Worm (Caenorhabditis elegans): Measurements from ENCODE around the gene glna-2.

The glna-2 gene

DNA sequence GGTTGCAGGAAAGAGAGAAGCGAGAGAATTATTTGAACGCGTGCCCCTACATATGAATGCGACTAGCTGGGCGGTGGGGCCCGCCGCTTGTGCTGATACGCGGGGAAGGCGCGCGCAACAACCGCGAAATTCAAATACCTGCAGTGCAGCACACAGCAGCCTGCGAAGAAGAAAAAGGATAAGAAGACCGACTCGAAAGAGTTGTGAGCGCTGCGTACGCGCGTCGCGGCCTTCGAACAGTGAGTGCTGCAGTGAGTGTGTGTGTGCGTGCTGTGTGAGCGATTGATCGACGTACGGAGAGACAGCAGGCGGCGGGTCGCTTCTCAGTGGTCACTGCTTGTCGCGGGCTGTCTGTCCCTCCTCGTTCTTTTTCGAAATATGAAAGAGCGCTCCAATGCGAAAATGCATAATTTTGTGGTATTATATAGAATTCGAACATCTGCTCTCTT lies 19.8 kb downstream of the glna-2 start (continued):
- no peak for TF ChIP-seq lag-1 (GFP tag; IDR thresholded peaks at IDR 0.05)
- TF ChIP-seq sdz-38 (tag; optimal IDR thresholded peaks at IDR 0.05) = no peak
- peak; percentile 87 for TF ChIP-seq ceh-27 (GFP tag; optimal IDR thresholded peaks at IDR 0.05)
- TF ChIP-seq snpc-3.4 (tag; optimal IDR thresholded peaks at IDR 0.05) = peak; percentile 17
- TF ChIP-seq ztf-3 (GFP tag; optimal IDR thresholded peaks at IDR 0.05) = peak; percentile 22
- no peak for TF ChIP-seq F57C9.4 (tag; optimal IDR thresholded peaks at IDR 0.05)
- TF ChIP-seq madf-6 (GFP tag; IDR thresholded peaks at IDR 0.05) = peak; percentile 38; the same call in 1 of the 2 replicates
- TF ChIP-seq B0019.2 (GFP tag; conservative IDR thresholded peaks at IDR 0.05) = no peak
- peak; percentile 68 for TF ChIP-seq unc-62 (GFP tag; optimal IDR thresholded peaks at IDR 0.05)
- peak in 1 of 3 experiments; percentile 89 for TF ChIP-seq lin-35 (GFP tag; optimal IDR thresholded peaks at IDR 0.05)
- TF ChIP-seq Y67H2A.10 (GFP tag; conservative IDR thresholded peaks at IDR 0.05) = peak; percentile 41; the same call in 1 of the 2 replicates
- TF ChIP-seq unc-130 (GFP tag; optimal IDR thresholded peaks at IDR 0.05) = peak; percentile 21
- TF ChIP-seq attf-3 (GFP tag; conservative IDR thresholded peaks at IDR 0.05) = peak; percentile 72
- TF ChIP-seq nhr-90 (tag; optimal IDR thresholded peaks at IDR 0.05) = peak; percentile 72
- TF ChIP-seq egrh-3 (GFP tag; IDR thresholded peaks at IDR 0.05) = peak; percentile 88
- 0 out of 2 replicates have a peak, but pooled peaks have one; percentile 79 for TF ChIP-seq sea-2 (GFP tag; IDR thresholded peaks at IDR 0.05)
- peak; percentile 100 for TF ChIP-seq zfh-2 (GFP tag; conservative IDR thresholded peaks at IDR 0.05)
- TF ChIP-seq chd-7 (tag; optimal IDR thresholded peaks at IDR 0.05) = peak; percentile 91
- peak; percentile 81 for TF ChIP-seq F52B5.7 (tag; optimal IDR thresholded peaks at IDR 0.05)
- TF ChIP-seq nhr-120 (GFP tag; IDR thresholded peaks at IDR 0.05) = no peak
- peak; percentile 91 for TF ChIP-seq mcd-1 (GFP tag; IDR thresholded peaks at IDR 0.05)
- 0 out of 2 replicates have a peak, but pooled peaks have one; percentile 66 for TF ChIP-seq egl-18 (GFP tag; IDR thresholded peaks at IDR 0.05)
- TF ChIP-seq F49E8.2 (tag; optimal IDR thresholded peaks at IDR 0.05; ENCODE audit: insufficient read depth) = no peak
- no peak for TF ChIP-seq hrde-1 (tag; optimal IDR thresholded peaks at IDR 0.05; ENCODE audit: borderline replicate concordance)
- TF ChIP-seq T07F8.4 (tag; optimal IDR thresholded peaks at IDR 0.05) = peak; percentile 46
- TF ChIP-seq madf-3 (GFP tag; IDR thresholded peaks at IDR 0.05) = peak; percentile 72; the same call in 1 of the 2 replicates
- no peak for TF ChIP-seq F55B11.4 (tag; optimal IDR thresholded peaks at IDR 0.05; ENCODE audit: borderline replicate concordance, insufficient read depth)
- peak; percentile 89 for TF ChIP-seq ekl-4 (GFP tag; IDR thresholded peaks at IDR 0.05)
- TF ChIP-seq hsf-1 (GFP tag; IDR thresholded peaks at IDR 0.05) = 0 out of 2 replicates have a peak, but pooled peaks have one; percentile 38
- peak; percentile 72 for TF ChIP-seq ztf-22 (GFP tag; optimal IDR thresholded peaks at IDR 0.05)
- no peak for TF ChIP-seq B0261.1 (tag; optimal IDR thresholded peaks at IDR 0.05)
- peak; percentile 78 for TF ChIP-seq ztf-18 (tag; optimal IDR thresholded peaks at IDR 0.05)
- 0 out of 2 replicates have a peak, but pooled peaks have one; percentile 52 for TF ChIP-seq Y53G8AR.9 (GFP tag; conservative IDR thresholded peaks at IDR 0.05)
- peak; percentile 78 for TF ChIP-seq cebp-1 (GFP tag; IDR thresholded peaks at IDR 0.05)
- TF ChIP-seq cebp-1 (tag; optimal IDR thresholded peaks at IDR 0.05) = peak; percentile 92
- TF ChIP-seq let-607 (tag; optimal IDR thresholded peaks at IDR 0.05) = peak; percentile 76 to 84
- no peak for TF ChIP-seq aptf-2 (GFP tag; conservative IDR thresholded peaks at IDR 0.05)
- no peak for TF ChIP-seq tbx-9 (tag; optimal IDR thresholded peaks at IDR 0.05; ENCODE audit: borderline replicate concordance)
- no peak for TF ChIP-seq ztf-25 (GFP tag; IDR thresholded peaks at IDR 0.05)
- TF ChIP-seq K12H6.12 (tag; optimal IDR thresholded peaks at IDR 0.05) = peak; percentile 98
- peak; percentile 54 for TF ChIP-seq snpc-4 (GFP tag; optimal IDR thresholded peaks at IDR 0.05)
- peak; percentile 23 to 68 (median 42) for TF ChIP-seq snpc-4 (tag; optimal IDR thresholded peaks at IDR 0.05)
- TF ChIP-seq lsl-1 (GFP tag; optimal IDR thresholded peaks at IDR 0.05) = peak; percentile 22
- no peak for TF ChIP-seq nfya-1 (tag; optimal IDR thresholded peaks at IDR 0.05; ENCODE audit: borderline replicate concordance, insufficient read depth)
- TF ChIP-seq die-1 (tag; optimal IDR thresholded peaks at IDR 0.05) = peak; percentile 65
- peak; percentile 30 for TF ChIP-seq efl-1 (GFP tag; optimal IDR thresholded peaks at IDR 0.05)
- TF ChIP-seq madf-10 (tag; optimal IDR thresholded peaks at IDR 0.05) = peak; percentile 90

Data from whole organism, young adult.